Fruit fly (Drosophila melanogaster) whole organism, embryonic: Measurements from ENCODE around the gene wisp.
A peak's percentile ranks its signal among the peaks of the same experiment; 100 is the strongest.

ENCODE experiments used
- Awh ChIP-seq: fragments of 200-800 bp; sonication (Bioruptor generic); IDR thresholded peaks from 2 replicates; pipeline ENCODE4, ENCODE4 v1.3.6; 2022; ENCODE audit warnings: missing biosample characterization, missing genetic modification characterization
- CG10147 ChIP-seq: fragments of 200-800 bp; sonication (Bioruptor generic); optimal IDR thresholded peaks from 2 replicates; lab custom pipeline; 2019; ENCODE audit warnings: missing biosample characterization, mild to moderate bottlenecking, missing genetic modification characterization, moderate library complexity
- CG12236 ChIP-seq: fragments of 200-800 bp; sonication (Bioruptor generic); optimal IDR thresholded peaks from 2 replicates; lab custom pipeline; 2016; ENCODE audit warnings: missing biosample characterization, missing genetic modification characterization
- CG12391 ChIP-seq: fragments of 200-800 bp; sonication (Bioruptor generic); optimal IDR thresholded peaks from 3 replicates; lab custom pipeline; 2018; ENCODE audit warnings: missing biosample characterization, mild to moderate bottlenecking, missing genetic modification characterization, moderate library complexity
- CG14441 ChIP-seq: fragments of 200-800 bp; sonication (Bioruptor generic); IDR thresholded peaks from 2 replicates; pipeline ENCODE4 v1.3.6; 2022; ENCODE audit warnings: missing biosample characterization, missing genetic modification characterization
- CG15011 ChIP-seq: fragments of 200-800 bp; sonication (Bioruptor generic); optimal IDR thresholded peaks from 3 replicates; lab custom pipeline; 2018; ENCODE audit warnings: missing biosample characterization, mild to moderate bottlenecking, missing genetic modification characterization
- CG15269 ChIP-seq: fragments of 200-800 bp; sonication (Bioruptor generic); optimal IDR thresholded peaks from 2 replicates; lab custom pipeline; 2018; ENCODE audit warnings: missing biosample characterization, mild to moderate bottlenecking, missing genetic modification characterization, moderate library complexity
- CG17328 ChIP-seq: fragments of 200-800 bp; sonication (Bioruptor generic); IDR thresholded peaks from 2 replicates; pipeline ENCODE4 v1.3.6; 2022; ENCODE audit warnings: missing biosample characterization, missing genetic modification characterization
- CG17359 ChIP-seq: fragments of 200-800 bp; sonication (Bioruptor generic); optimal IDR thresholded peaks from 3 replicates; lab custom pipeline; 2018; ENCODE audit warnings: missing biosample characterization, mild to moderate bottlenecking, missing genetic modification characterization, moderate library complexity
- CG17385 ChIP-seq: fragments of 200-800 bp; sonication (Bioruptor generic); optimal IDR thresholded peaks from 3 replicates; lab custom pipeline; 2018; ENCODE audit warnings: missing biosample characterization, mild to moderate bottlenecking, missing genetic modification characterization
- CG17912 ChIP-seq: fragments of 200-800 bp; sonication (Bioruptor generic); optimal IDR thresholded peaks from 2 replicates; lab custom pipeline; 2018; ENCODE audit warnings: missing biosample characterization, mild to moderate bottlenecking, missing genetic modification characterization
- CG2712 ChIP-seq: fragments of 200-800 bp; optimal IDR thresholded peaks from 3 replicates; lab custom pipeline; 2019; ENCODE audit warnings: missing biosample characterization, mild to moderate bottlenecking, missing genetic modification characterization, moderate library complexity
- CG3281 ChIP-seq: fragments of 200-800 bp; sonication (Bioruptor generic); optimal IDR thresholded peaks from 3 replicates; lab custom pipeline; 2017; ENCODE audit warnings: missing biosample characterization, mild to moderate bottlenecking, missing genetic modification characterization
- CG7987 ChIP-seq: fragments of 200-800 bp; sonication (Bioruptor generic); optimal IDR thresholded peaks from 2 replicates; lab custom pipeline; 2018; ENCODE audit warnings: missing biosample characterization, mild to moderate bottlenecking, missing genetic modification characterization, moderate library complexity
- CG8290 ChIP-seq, 3 experiments: fragments of 200-800 bp; sonication (Bioruptor generic); optimal IDR thresholded peaks; 2 replicates each; lab custom pipeline; 2016 to 2019; ENCODE audit warnings: missing biosample characterization in 3 of 3, missing genetic modification characterization in 3 of 3, mild to moderate bottlenecking in 2 of 3, moderate library complexity in 1 of 3
- CG8388 ChIP-seq: fragments of 200-800 bp; sonication (Bioruptor generic); optimal IDR thresholded peaks from 2 replicates; lab custom pipeline; 2019; ENCODE audit warnings: missing biosample characterization, mild to moderate bottlenecking, missing genetic modification characterization, moderate library complexity
- CrebB ChIP-seq: fragments of 200-800 bp; sonication (Bioruptor generic); optimal IDR thresholded peaks from 3 replicates; lab custom pipeline; 2018; ENCODE audit warnings: missing biosample characterization, mild to moderate bottlenecking, missing genetic modification characterization
- D19A ChIP-seq: fragments of 200-800 bp; optimal IDR thresholded peaks from 3 replicates; lab custom pipeline; 2019; ENCODE audit warnings: missing biosample characterization, mild to moderate bottlenecking, missing genetic modification characterization, moderate library complexity
- Dek ChIP-seq: fragments of 200-800 bp; sonication (Bioruptor generic); optimal IDR thresholded peaks from 3 replicates; lab custom pipeline; 2019; ENCODE audit warnings: missing biosample characterization, mild to moderate bottlenecking, missing genetic modification characterization, moderate library complexity
- Eip74EF ChIP-seq, 2 experiments: fragments of 200-800 bp in 1 of 2; fragments of >200 bp in 1 of 2; sonication (Bioruptor generic) in 1 of 2; optimal IDR thresholded peaks; 2 replicates each; lab custom pipeline; 2017 to 2019; ENCODE audit warnings: missing biosample characterization in 2 of 2, missing genetic modification characterization in 2 of 2, mild to moderate bottlenecking in 1 of 2, moderate library complexity in 1 of 2
- Hmr ChIP-seq: fragments of 200-800 bp; sonication (Bioruptor generic); optimal IDR thresholded peaks from 3 replicates; lab custom pipeline; 2017; ENCODE audit warnings: mild to moderate bottlenecking, missing biosample characterization, missing genetic modification reagents, missing genetic modification characterization
- Hr51 ChIP-seq, 2 experiments: fragments of 200-800 bp; sonication (Bioruptor generic); optimal IDR thresholded peaks; 2 replicates in 1 of 2; 3 replicates in 1 of 2; lab custom pipeline; 2016 to 2018; ENCODE audit warnings: missing biosample characterization in 2 of 2, missing genetic modification characterization in 2 of 2, mild to moderate bottlenecking in 1 of 2, moderate library complexity in 1 of 2
- Meics ChIP-seq: fragments of 200-800 bp; sonication (Bioruptor generic); optimal IDR thresholded peaks from 2 replicates; lab custom pipeline; 2017; ENCODE audit warnings: missing biosample characterization, mild to moderate bottlenecking, missing genetic modification characterization
- Oaz ChIP-seq: fragments of 200-800 bp; sonication (Bioruptor generic); IDR thresholded peaks from 2 replicates; pipeline ENCODE4 v1.3.6; 2022; ENCODE audit warnings: missing biosample characterization, missing genetic modification characterization
- Oli ChIP-seq: fragments of 200-800 bp; sonication (Bioruptor generic); optimal IDR thresholded peaks from 2 replicates; lab custom pipeline; 2018; ENCODE audit warnings: missing biosample characterization, mild to moderate bottlenecking, missing genetic modification characterization, moderate library complexity
- Opbp ChIP-seq: fragments of 200-800 bp; sonication (Bioruptor generic); IDR thresholded peaks from 3 replicates; pipeline ENCODE4 v1.3.6; 2022; ENCODE audit warnings: missing biosample characterization, missing genetic modification characterization; ENCODE audit not compliant: partially characterized antibody
- Ptx1 ChIP-seq: fragments of 200-800 bp; sonication (Bioruptor generic); IDR thresholded peaks from 2 replicates; pipeline ENCODE4 v1.3.6; 2022; ENCODE audit warnings: missing biosample characterization, missing genetic modification characterization
- Scr ChIP-seq: fragments of 200-800 bp; sonication (Bioruptor generic); IDR thresholded peaks from 2 replicates; pipeline ENCODE4 v1.3.6; 2022; ENCODE audit warnings: missing biosample characterization, missing genetic modification characterization; ENCODE audit not compliant: partially characterized antibody
- Usf ChIP-seq: fragments of 200-800 bp; sonication (Bioruptor generic); optimal IDR thresholded peaks from 2 replicates; lab custom pipeline; 2017; ENCODE audit warnings: missing genotype, missing biosample characterization, missing genetic modification characterization
- ap ChIP-seq: fragments of 200-800 bp; sonication (Bioruptor generic); IDR thresholded peaks from 2 replicates; pipeline ENCODE4 v1.3.6; 2022; ENCODE audit warnings: missing biosample characterization, missing genetic modification characterization
- caup ChIP-seq: fragments of 200-800 bp; sonication (Bioruptor generic); optimal IDR thresholded peaks from 3 replicates; lab custom pipeline; 2017; ENCODE audit warnings: missing biosample characterization, mild to moderate bottlenecking, missing genetic modification characterization, moderate library complexity; ENCODE audit not compliant: severe bottlenecking
- cg ChIP-seq: fragments of 200-800 bp; sonication (Bioruptor generic); optimal IDR thresholded peaks from 3 replicates; lab custom pipeline; 2019; ENCODE audit warnings: missing biosample characterization, mild to moderate bottlenecking, missing genetic modification characterization, moderate library complexity
- corto ChIP-seq: fragments of 200-800 bp; sonication (Bioruptor generic); optimal IDR thresholded peaks from 2 replicates; lab custom pipeline; 2016; ENCODE audit warnings: missing biosample characterization, mild to moderate bottlenecking, missing genetic modification characterization, moderate library complexity
- dmrt99B ChIP-seq: fragments of 200-800 bp; sonication (Bioruptor generic); optimal IDR thresholded peaks from 2 replicates; lab custom pipeline; 2018; ENCODE audit warnings: missing biosample characterization, mild to moderate bottlenecking, missing genetic modification characterization, moderate library complexity
- ewg ChIP-seq: fragments of 200-800 bp; sonication (Bioruptor generic); optimal IDR thresholded peaks from 3 replicates; lab custom pipeline; 2017; ENCODE audit warnings: mild to moderate bottlenecking, missing biosample characterization, missing genetic modification reagents, missing genetic modification characterization
- fd3F ChIP-seq: fragments of 200-800 bp; sonication (Bioruptor generic); optimal IDR thresholded peaks from 2 replicates; lab custom pipeline; 2018; ENCODE audit warnings: missing biosample characterization, mild to moderate bottlenecking, missing genetic modification characterization, moderate library complexity
- gfzf ChIP-seq: fragments of 200-800 bp; sonication (Bioruptor generic); optimal IDR thresholded peaks from 2 replicates; lab custom pipeline; 2016; ENCODE audit warnings: missing biosample characterization, mild to moderate bottlenecking, missing genetic modification characterization, moderate library complexity
- gsb-n ChIP-seq: fragments of 200-800 bp; sonication (Bioruptor generic); optimal IDR thresholded peaks from 3 replicates; lab custom pipeline; 2018; ENCODE audit warnings: missing biosample characterization, mild to moderate bottlenecking, missing genetic modification characterization
- lab ChIP-seq: fragments of 200-800 bp; sonication (Bioruptor generic); optimal IDR thresholded peaks from 3 replicates; lab custom pipeline; 2017; ENCODE audit warnings: missing biosample characterization, missing genetic modification characterization, mild to moderate bottlenecking, moderate library complexity, missing genetic modification reagents
- lmd ChIP-seq: fragments of 200-800 bp; sonication (Bioruptor generic); IDR thresholded peaks from 2 replicates; pipeline ENCODE4 v1.3.6; 2022; ENCODE audit warnings: missing biosample characterization, missing genetic modification characterization
- maf-S ChIP-seq: fragments of 200-800 bp; sonication (Bioruptor generic); optimal IDR thresholded peaks from 2 replicates; lab custom pipeline; 2016; ENCODE audit warnings: missing biosample characterization, missing genetic modification characterization
- sima ChIP-seq: fragments of 200-800 bp; sonication (Bioruptor generic); optimal IDR thresholded peaks from 2 replicates; lab custom pipeline; 2016; ENCODE audit warnings: missing biosample characterization, missing genetic modification characterization
- slp2 ChIP-seq: fragments of 200-800 bp; sonication (Bioruptor generic); optimal IDR thresholded peaks from 2 replicates; lab custom pipeline; 2016; ENCODE audit warnings: missing biosample characterization, missing genetic modification characterization
- vfl ChIP-seq: fragments of 200-800 bp; sonication (Bioruptor generic); optimal IDR thresholded peaks from 2 replicates; lab custom pipeline; 2016; ENCODE audit warnings: missing biosample characterization, missing genetic modification characterization

Gene wisp

DNA sequence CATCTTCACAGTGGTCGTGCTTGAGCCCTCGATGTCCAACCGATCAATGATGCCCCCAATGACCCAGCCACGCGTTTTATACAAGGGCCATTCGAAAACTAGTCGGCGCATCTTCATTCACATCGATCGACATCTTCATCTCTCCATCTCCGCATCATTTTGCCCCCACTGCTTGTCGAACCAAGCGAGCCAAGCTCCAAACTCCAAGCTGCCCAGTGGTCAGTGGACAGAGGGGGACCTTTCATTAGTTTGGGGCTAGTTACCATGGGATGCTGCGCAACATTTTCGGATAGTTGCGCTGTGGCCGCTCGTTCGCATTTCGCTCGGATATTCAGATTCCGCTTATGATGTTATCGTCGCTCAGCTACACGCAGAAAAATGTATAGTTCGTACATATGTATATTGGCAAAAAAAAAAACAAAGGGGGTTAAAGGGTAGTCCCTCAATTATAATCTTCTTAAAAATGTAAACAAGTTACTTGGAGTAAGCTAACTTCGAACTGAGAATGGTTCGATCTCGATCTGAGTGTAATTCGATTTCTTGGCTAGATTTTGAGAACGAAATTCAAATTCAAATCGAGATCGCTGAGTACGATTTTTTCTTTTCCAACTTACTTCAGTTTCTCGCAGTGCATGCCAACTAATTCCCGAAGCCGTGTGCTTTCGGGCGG lies 47.6 kb upstream of the wisp start, which contains the start of gene CG15740 (continued):
- TF ChIP-seq corto (GFP tag; lab: Kevin White, UChicago): no peak
- TF ChIP-seq caup (GFP tag; lab: Kevin White, UChicago): peak; percentile 14
- peak; percentile 78 for TF ChIP-seq Ptx1 (GFP tag; lab: Robert Waterston, UW)
- no peak for TF ChIP-seq maf-S (GFP tag; lab: Kevin White, UChicago)
- TF ChIP-seq vfl (GFP tag; lab: Kevin White, UChicago): no peak
- TF ChIP-seq Awh (GFP tag; lab: Robert Waterston, UW): no peak
- TF ChIP-seq Opbp (GFP tag; lab: Robert Waterston, UW): no peak
- no peak for TF ChIP-seq gfzf (GFP tag; lab: Kevin White, UChicago)
- TF ChIP-seq sima (GFP tag; lab: Kevin White, UChicago): no peak
- no peak for TF ChIP-seq cg (GFP tag; lab: Kevin White, UChicago)

DNA sequence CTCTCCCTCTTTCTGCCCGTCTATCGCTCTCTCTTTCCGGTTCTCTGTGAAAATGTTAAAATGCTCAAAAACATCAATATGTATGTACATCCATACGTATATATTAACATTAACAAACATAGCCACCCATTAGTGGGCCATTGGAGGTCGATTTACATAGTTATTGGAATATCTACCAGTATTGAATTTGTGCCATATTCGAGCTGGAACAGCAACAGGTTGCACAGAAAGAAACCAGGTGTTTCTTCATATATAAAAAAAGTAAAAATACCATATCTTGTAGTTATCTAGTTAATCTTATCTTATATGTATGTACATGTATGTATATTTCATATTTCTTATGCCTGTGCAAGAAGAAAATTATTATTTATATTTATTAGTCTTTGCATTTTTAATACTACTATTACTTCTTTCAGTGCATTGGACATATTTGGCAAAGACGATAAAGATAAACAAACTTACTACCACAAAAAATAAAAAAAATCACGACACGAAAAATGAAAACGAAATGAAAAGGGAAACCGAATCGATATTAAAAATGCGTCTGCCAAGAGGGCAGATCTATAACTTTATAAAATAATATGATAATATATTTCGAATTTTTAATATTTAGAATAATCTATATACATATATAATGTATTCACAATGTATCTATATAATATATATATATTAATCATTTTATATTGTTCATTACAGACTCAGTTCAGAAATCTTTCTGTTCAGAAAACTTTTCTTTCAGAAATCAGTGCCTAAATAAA lies 45.1 kb upstream of the wisp start:
- TF ChIP-seq CG17328 (GFP tag; lab: Robert Waterston, UW) (peak; percentile 57), CG2712 (peak; percentile 53), D19A (tag; lab: Kevin White, UChicago) (peak; percentile 42), CG17912 (no peak), CG17385 (GFP tag; lab: Kevin White, UChicago) (peak; percentile 25), lmd (GFP tag; lab: Robert Waterston, UW) (peak; percentile 42; the same call in 1 of the 2 replicates), CG17359 (tag; lab: Kevin White, UChicago) (peak; percentile 71), CG15269 (peak; percentile 74), ewg (GFP tag; lab: Kevin White, UChicago) (peak; percentile 14), CG10147 (GFP tag; lab: Kevin White, UChicago) (peak; percentile 5), CG12391 (tag; lab: Kevin White, UChicago) (peak; percentile 49), lab (peak; percentile 53), CG8388 (GFP tag; lab: Kevin White, UChicago) (peak; percentile 37), Hr51 (GFP tag; optimal IDR thresholded peaks at IDR 0.05; lab: Kevin White, UChicago) (peak in 1 of 2 experiments; percentile 78), Dek (tag; lab: Kevin White, UChicago) (peak; percentile 9), Usf (GFP tag; lab: Kevin White, UChicago) (no peak), fd3F (GFP tag; lab: Kevin White, UChicago) (peak; percentile 60), CG14441 (GFP tag; lab: Robert Waterston, UW) (peak; percentile 16; the same call in 1 of the 2 replicates), slp2 (GFP tag; lab: Kevin White, UChicago) (no peak), Oaz (GFP tag; lab: Robert Waterston, UW) (peak; percentile 35; the same call in 1 of the 2 replicates), CG3281 (GFP tag; lab: Kevin White, UChicago) (peak; percentile 37), Meics (GFP tag; lab: Kevin White, UChicago) (peak; percentile 44), gsb-n (tag; lab: Kevin White, UChicago) (peak; percentile 5), dmrt99B (tag; lab: Kevin White, UChicago) (peak; percentile 79), Hmr (GFP tag; lab: Kevin White, UChicago) (peak; percentile 45), Scr (GFP tag; lab: Robert Waterston, UW) (no peak), ap (GFP tag; lab: Robert Waterston, UW) (peak; percentile 44; the same call in 1 of the 2 replicates), CG15011 (peak; percentile 5), Oli (tag; lab: Kevin White, UChicago) (peak; percentile 54), CG7987 (GFP tag; lab: Kevin White, UChicago) (peak; percentile 2), CG8290 (GFP tag; optimal IDR thresholded peaks at IDR 0.05; lab: Kevin White, UChicago) (no peak), CG8290 (tag; optimal IDR thresholded peaks at IDR 0.05; lab: Kevin White, UChicago) (peak in 1 of 2 experiments; percentile 51), Eip74EF (GFP tag; optimal IDR thresholded peaks at IDR 0.05; lab: Kevin White, UChicago) (peak in 1 of 2 experiments; percentile 32), CrebB (no peak), CG12236 (no peak)
